Worm (Caenorhabditis elegans): ENCODE results near the gene ptr-16.
A peak's percentile ranks its signal among the peaks of the same experiment; 100 is the strongest.

The ptr-16 gene

DNA sequence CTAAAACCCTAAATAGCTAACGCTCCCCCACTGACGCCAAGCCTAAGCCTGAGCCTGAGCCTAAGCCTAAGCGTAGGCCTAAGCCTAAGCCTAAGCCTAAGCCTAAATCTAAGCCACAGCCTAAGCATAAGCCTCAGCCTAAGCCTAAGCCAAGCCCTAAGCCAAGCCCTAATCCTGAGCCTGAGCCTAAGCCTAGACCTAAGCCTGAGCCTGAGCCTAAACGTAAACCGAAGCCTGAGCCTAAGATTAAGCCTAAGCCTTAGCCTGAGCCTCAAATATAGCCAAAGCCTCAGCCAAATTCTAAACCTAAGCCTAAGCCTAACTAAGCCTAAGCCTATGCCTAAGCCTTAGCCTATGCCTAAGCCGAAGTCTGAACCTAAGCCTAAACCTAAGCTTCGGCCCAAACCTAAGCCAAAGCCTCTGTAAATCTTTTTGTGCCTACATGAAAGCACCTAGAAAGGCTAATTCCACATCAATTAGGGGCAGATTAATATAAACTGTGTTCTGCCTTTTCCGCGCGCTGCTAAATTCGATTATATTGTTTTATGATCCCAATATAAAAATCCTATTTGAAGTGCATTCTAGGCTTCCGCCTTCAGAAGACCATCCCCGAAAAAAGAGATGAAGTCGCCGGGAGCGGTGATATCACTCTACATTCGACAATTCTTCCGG is at the start of gene ptr-16:
ptr-16 (plus strand) TSS at position 622 of the 672 bp plus-strand sequence.
- TF ChIP-seq nhr-10 (tag; optimal IDR thresholded peaks at IDR 0.05) (no peak), aha-1 (tag) (peak; percentile 58), egl-43 (GFP tag; IDR thresholded peaks at IDR 0.05) (0 out of 2 replicates have a peak, but pooled peaks have one; percentile 10), F44E2.7 (GFP tag; IDR thresholded peaks at IDR 0.05) (0 out of 2 replicates have a peak, but pooled peaks have one; percentile 7), pha-4 (GFP tag; IDR thresholded peaks at IDR 0.05) (no peak), pha-4 (tag; optimal IDR thresholded peaks at IDR 0.05) (no peak)

DNA sequence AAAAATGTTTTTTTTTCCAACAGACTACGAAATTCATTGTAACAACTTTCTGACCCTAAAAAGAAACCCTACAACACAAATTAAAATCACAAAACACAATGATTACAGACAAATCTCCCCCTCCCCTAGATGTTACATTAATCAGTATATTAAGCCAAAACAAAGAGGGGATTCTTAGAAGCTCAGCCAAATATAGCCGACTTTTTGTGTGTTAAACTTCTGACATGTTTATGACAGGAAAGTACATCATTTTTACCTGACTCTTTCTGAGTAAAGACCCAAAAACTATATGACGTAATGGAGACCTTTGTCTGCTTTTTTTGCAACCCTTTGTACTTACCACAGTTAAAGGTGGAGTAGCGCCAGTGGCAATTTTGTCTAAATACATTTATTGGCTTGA is 45.4 kb upstream of the ptr-16 start:
- TF ChIP-seq egl-43 (GFP tag; IDR thresholded peaks at IDR 0.05): no peak
- TF ChIP-seq rbr-2 (tag; optimal IDR thresholded peaks at IDR 0.05): no peak
- no peak for TF ChIP-seq ztf-11 (tag; optimal IDR thresholded peaks at IDR 0.05)
- TF ChIP-seq madf-5 (GFP tag; IDR thresholded peaks at IDR 0.05): no peak
- TF ChIP-seq cey-2 (tag; optimal IDR thresholded peaks at IDR 0.05; ENCODE audit: borderline replicate concordance, insufficient read depth): no peak
- no peak for TF ChIP-seq lin-15B (tag; optimal IDR thresholded peaks at IDR 0.05)
- no peak for TF ChIP-seq saeg-2 (GFP tag; IDR thresholded peaks at IDR 0.05)
- no peak for TF ChIP-seq hif-1 (tag; optimal IDR thresholded peaks at IDR 0.05)
- TF ChIP-seq jun-1 (tag; optimal IDR thresholded peaks at IDR 0.05): no peak
- TF ChIP-seq ztf-7 (tag; optimal IDR thresholded peaks at IDR 0.05): no peak
- TF ChIP-seq F37D6.2 (tag; optimal IDR thresholded peaks at IDR 0.05): no peak
- TF ChIP-seq R02D3.7 (tag; optimal IDR thresholded peaks at IDR 0.05): no peak
- TF ChIP-seq ceh-44 (GFP tag; IDR thresholded peaks at IDR 0.05): no peak
- no peak for TF ChIP-seq nhr-10 (tag; optimal IDR thresholded peaks at IDR 0.05)
- TF ChIP-seq nhr-76 (tag; optimal IDR thresholded peaks at IDR 0.05): no peak

DNA sequence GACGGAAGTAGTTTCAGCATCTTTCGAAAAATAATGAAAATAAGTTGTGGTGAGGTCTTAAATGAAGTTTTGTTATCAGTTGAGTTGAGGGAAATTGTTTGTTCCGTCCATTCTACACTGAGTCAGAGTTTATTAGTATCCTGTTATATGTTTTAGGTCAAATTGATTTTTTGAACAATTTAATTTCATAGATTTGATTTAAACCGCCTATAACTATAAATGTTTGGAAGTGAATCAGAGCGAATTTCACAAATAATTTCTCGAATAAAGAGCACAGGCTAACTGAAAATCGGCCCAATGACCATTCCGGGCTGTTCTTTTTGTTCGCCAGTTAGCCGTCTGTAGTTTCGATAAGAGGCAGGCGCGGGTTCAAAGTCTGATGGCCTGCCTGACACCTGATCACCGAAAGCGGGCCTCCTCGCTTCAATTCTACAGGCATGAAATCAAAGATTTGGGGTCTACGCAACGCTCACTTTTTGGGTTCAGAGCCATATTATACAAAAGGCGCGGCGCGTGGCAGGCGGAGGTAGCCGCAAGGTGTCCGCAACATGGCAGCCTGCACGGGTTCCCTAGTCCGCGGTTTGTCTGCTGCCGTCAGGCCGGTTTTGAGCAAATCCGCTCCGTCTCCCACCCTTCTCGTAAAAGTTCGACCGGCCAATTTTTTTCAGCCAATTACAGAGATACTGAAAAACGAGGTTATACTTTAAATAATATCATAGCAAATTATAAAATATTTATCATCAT is 33.5 kb upstream of the ptr-16 start, which contains the start of gene W07B8.4:
W07B8.4 (minus strand) TSS at position 51 of the 744 bp plus-strand sequence.
- no peak for TF ChIP-seq dmd-9 (GFP tag; IDR thresholded peaks at IDR 0.05)
- no peak for TF ChIP-seq lsy-2 (tag; optimal IDR thresholded peaks at IDR 0.05)
- TF ChIP-seq dmd-8 (GFP tag; IDR thresholded peaks at IDR 0.05): peak; percentile 47; the same call in 1 of the 2 replicates
- no peak for TF ChIP-seq lir-3 (tag; optimal IDR thresholded peaks at IDR 0.05)
- no peak for TF ChIP-seq cey-2 (tag; optimal IDR thresholded peaks at IDR 0.05; ENCODE audit: borderline replicate concordance, insufficient read depth)
- no peak for TF ChIP-seq mdl-1 (tag; optimal IDR thresholded peaks at IDR 0.05)
- TF ChIP-seq unc-130 (GFP tag; optimal IDR thresholded peaks at IDR 0.05): no peak
- 0 out of 2 replicates have a peak, but pooled peaks have one; percentile 46 for TF ChIP-seq D1046.2 (GFP tag; IDR thresholded peaks at IDR 0.05)
- TF ChIP-seq T26A8.4 (GFP tag; IDR thresholded peaks at IDR 0.05): no peak
- no peak for TF ChIP-seq saeg-2 (GFP tag; IDR thresholded peaks at IDR 0.05)
- peak; percentile 82 for TF ChIP-seq set-16 (GFP tag; IDR thresholded peaks at IDR 0.05)
- TF ChIP-seq sdz-12 (GFP tag; optimal IDR thresholded peaks at IDR 0.05): no peak
- TF ChIP-seq unc-62 (GFP tag; optimal IDR thresholded peaks at IDR 0.05 in 1 of 2): peak in 1 of 2 experiments; percentile 39
- TF ChIP-seq unc-62 (tag; optimal IDR thresholded peaks at IDR 0.05): no peak
- TF ChIP-seq egl-27 (tag; optimal IDR thresholded peaks at IDR 0.05): no peak
- no peak for TF ChIP-seq spr-3 (GFP tag; optimal IDR thresholded peaks at IDR 0.05)
- TF ChIP-seq hlh-11 (tag; optimal IDR thresholded peaks at IDR 0.05): no peak
- TF ChIP-seq ceh-62 (tag; optimal IDR thresholded peaks at IDR 0.05): no peak
- peak; percentile 38 for TF ChIP-seq aha-1 (tag)
- TF ChIP-seq ceh-32 (tag; optimal IDR thresholded peaks at IDR 0.05; ENCODE audit: poor library complexity): no peak
- TF ChIP-seq daf-12 (tag; optimal IDR thresholded peaks at IDR 0.05): no peak
- TF ChIP-seq lin-38 (GFP tag; IDR thresholded peaks at IDR 0.05): peak; percentile 41
- no peak for TF ChIP-seq ztf-11 (tag; optimal IDR thresholded peaks at IDR 0.05)
- TF ChIP-seq zfp-3 (GFP tag; conservative IDR thresholded peaks at IDR 0.05): peak; percentile 62; the same call in 1 of the 2 replicates
- no peak for TF ChIP-seq ama-1 (optimal IDR thresholded peaks at IDR 0.05)
- no peak for TF ChIP-seq nhr-76 (tag; optimal IDR thresholded peaks at IDR 0.05)
- TF ChIP-seq pha-4 (GFP tag; IDR thresholded peaks at IDR 0.05): 0 out of 2 replicates have a peak, but pooled peaks have one; percentile 52
- TF ChIP-seq pha-4 (tag; optimal IDR thresholded peaks at IDR 0.05): no peak
- TF ChIP-seq daf-8 (GFP tag; IDR thresholded peaks at IDR 0.05): no peak
- peak; percentile 3 for TF ChIP-seq nhr-102 (tag; optimal IDR thresholded peaks at IDR 0.05)
- no peak for TF ChIP-seq fkh-10 (GFP tag; optimal IDR thresholded peaks at IDR 0.05)
- no peak; the same call in 1 of the 2 replicates for TF ChIP-seq snpc-1.2 (GFP tag; IDR thresholded peaks at IDR 0.05)
- TF ChIP-seq zip-11 (GFP tag; IDR thresholded peaks at IDR 0.05): no peak

All from whole organism, L4 larva.